Worm (Caenorhabditis elegans) whole organism, L1 larva: ENCODE measurements around the gene dhs-20.

Source experiments
- ceh-82 ChIP-seq, 3 experiments: fragments of 150-350 bp in 1 of 3; sonication (generic microtip) in 2 of 3; optimal IDR thresholded peaks; 2 replicates each; lab custom pipeline; 2014 to 2017; ENCODE audit warnings: missing biosample characterization in 3 of 3, missing genetic modification characterization in 3 of 3
- ces-1 ChIP-seq: fragments of 150-350 bp; optimal IDR thresholded peaks from 2 replicates; lab custom pipeline; 2014; ENCODE audit warnings: missing biosample characterization, missing genetic modification reagents, missing genetic modification characterization
- fkh-8 ChIP-seq: sonication (generic microtip); optimal IDR thresholded peaks from 2 replicates; lab custom pipeline; 2016; ENCODE audit warnings: mild to moderate bottlenecking, missing genetic modification characterization, missing compliant biosample characterization
- fos-1 ChIP-seq: fragments of 150-350 bp; optimal IDR thresholded peaks from 2 replicates; lab custom pipeline; 2014; ENCODE audit warnings: missing biosample characterization, missing genetic modification characterization
- lin-39 ChIP-seq: fragments of 150-350 bp; optimal IDR thresholded peaks from 2 replicates; lab custom pipeline; 2014; ENCODE audit warnings: missing biosample characterization, missing genetic modification reagents, missing genetic modification characterization
- nhr-76 ChIP-seq: sonication (generic microtip); optimal IDR thresholded peaks from 2 replicates; lab custom pipeline; 2017; ENCODE audit warnings: missing biosample characterization, missing genetic modification characterization
- unc-62 ChIP-seq: fragments of 150-350 bp; optimal IDR thresholded peaks from 2 replicates; lab custom pipeline; 2014; ENCODE audit warnings: missing biosample characterization, missing genetic modification reagents, missing genetic modification characterization

- TF ChIP-seq fkh-8 (tag; lab: Kevin White, UChicago) (no peak), nhr-76 (tag; lab: Kevin White, UChicago) (no peak), unc-62 (GFP tag; lab: Kevin White, UChicago) (no peak), fos-1 (no peak), ces-1 (GFP tag; lab: Kevin White, UChicago) (no peak), ceh-82 (tag; optimal IDR thresholded peaks at IDR 0.05; lab: Kevin White, UChicago) (no peak), lin-39 (tag; lab: Kevin White, UChicago) (no peak)
Observed at ce11 chrV:11631128-11631527, 26.8 kb upstream of the dhs-20 start.
